Fruit fly (Drosophila melanogaster) whole organism, embryonic: ENCODE data around the gene Eig71Ek.

Experiments
- Atf-2 ChIP-seq: fragments of 200-800 bp; sonication (Bioruptor generic); optimal IDR thresholded peaks from 2 replicates; lab custom pipeline; 2016; ENCODE audit warnings: missing biosample characterization, missing genetic modification characterization
- CG10431 ChIP-seq: fragments of 200-800 bp; sonication (Bioruptor generic); optimal IDR thresholded peaks from 3 replicates; lab custom pipeline; 2018; ENCODE audit warnings: missing biosample characterization, mild to moderate bottlenecking, missing genetic modification characterization
- CG11085 ChIP-seq: fragments of 200-800 bp; sonication (Bioruptor generic); IDR thresholded peaks from 2 replicates; pipeline ENCODE4 v1.3.6; 2022; ENCODE audit warnings: missing biosample characterization, missing genetic modification characterization
- CG11504 ChIP-seq: fragments of 200-800 bp; sonication (Bioruptor generic); optimal IDR thresholded peaks from 3 replicates; lab custom pipeline; 2019; ENCODE audit warnings: missing biosample characterization, mild to moderate bottlenecking, missing genetic modification characterization, moderate library complexity
- CG14667 ChIP-seq: fragments of 200-800 bp; sonication (Bioruptor generic); IDR thresholded peaks from 2 replicates; pipeline ENCODE4 v1.3.6; 2022; ENCODE audit warnings: missing biosample characterization, missing genetic modification characterization
- CG15073 ChIP-seq: fragments of 200-800 bp; sonication (Bioruptor generic); optimal IDR thresholded peaks from 2 replicates; lab custom pipeline; 2016; ENCODE audit warnings: missing biosample characterization, missing genetic modification characterization
- CG15514 ChIP-seq: fragments of 200-800 bp; sonication (Bioruptor generic); optimal IDR thresholded peaks from 3 replicates; lab custom pipeline; 2017; ENCODE audit warnings: missing biosample characterization, missing genetic modification characterization, mild to moderate bottlenecking, moderate library complexity, missing genetic modification reagents
- CG16815 ChIP-seq: fragments of 200-800 bp; sonication (Bioruptor generic); optimal IDR thresholded peaks from 3 replicates; lab custom pipeline; 2017; ENCODE audit warnings: missing biosample characterization, mild to moderate bottlenecking, missing genetic modification characterization
- CG17186 ChIP-seq: fragments of 200-800 bp; sonication (Bioruptor generic); optimal IDR thresholded peaks from 3 replicates; lab custom pipeline; 2017; ENCODE audit warnings: missing biosample characterization, missing genetic modification reagents, missing genetic modification characterization
- CG17359 ChIP-seq: fragments of 200-800 bp; sonication (Bioruptor generic); optimal IDR thresholded peaks from 3 replicates; lab custom pipeline; 2018; ENCODE audit warnings: missing biosample characterization, mild to moderate bottlenecking, missing genetic modification characterization, moderate library complexity
- CG17385 ChIP-seq: fragments of 200-800 bp; sonication (Bioruptor generic); optimal IDR thresholded peaks from 3 replicates; lab custom pipeline; 2018; ENCODE audit warnings: missing biosample characterization, mild to moderate bottlenecking, missing genetic modification characterization
- CG17568 ChIP-seq: fragments of 200-800 bp; sonication (Bioruptor generic); optimal IDR thresholded peaks from 2 replicates; lab custom pipeline; 2018; ENCODE audit warnings: missing biosample characterization, mild to moderate bottlenecking, missing genetic modification characterization, moderate library complexity
- CG1792 ChIP-seq: fragments of 200-800 bp; sonication (Bioruptor generic); optimal IDR thresholded peaks from 2 replicates; lab custom pipeline; 2016; ENCODE audit warnings: missing biosample characterization, missing genetic modification characterization
- CG1832 ChIP-seq: fragments of 200-800 bp; sonication (Bioruptor generic); optimal IDR thresholded peaks from 2 replicates; lab custom pipeline; 2017; ENCODE audit warnings: missing biosample characterization, mild to moderate bottlenecking, missing genetic modification characterization, inconsistent platforms
- CG18476 ChIP-seq: fragments of 200-800 bp; sonication (Bioruptor generic); optimal IDR thresholded peaks from 2 replicates; lab custom pipeline; 2016; ENCODE audit warnings: missing biosample characterization, mild to moderate bottlenecking, missing genetic modification characterization
- CG2678 ChIP-seq: fragments of 200-800 bp; sonication (Bioruptor generic); optimal IDR thresholded peaks from 3 replicates; lab custom pipeline; 2019; ENCODE audit warnings: missing biosample characterization, mild to moderate bottlenecking, missing genetic modification characterization, moderate library complexity
- CG2875 ChIP-seq: fragments of 200-800 bp; sonication (Bioruptor generic); optimal IDR thresholded peaks from 2 replicates; lab custom pipeline; 2017; ENCODE audit warnings: missing biosample characterization, mild to moderate bottlenecking, missing genetic modification characterization, missing genetic modification reagents
- CG32532 ChIP-seq: fragments of 200-800 bp; sonication (Bioruptor generic); IDR thresholded peaks from 2 replicates; pipeline ENCODE4 v1.3.6; 2022; ENCODE audit warnings: missing biosample characterization, missing genetic modification characterization
- CG7271 ChIP-seq: fragments of 200-800 bp; sonication (Bioruptor generic); optimal IDR thresholded peaks from 2 replicates; lab custom pipeline; 2018; ENCODE audit warnings: missing biosample characterization, mild to moderate bottlenecking, missing genetic modification characterization, moderate library complexity
- CG8290 ChIP-seq, 3 experiments: fragments of 200-800 bp; sonication (Bioruptor generic); optimal IDR thresholded peaks; 2 replicates each; lab custom pipeline; 2016 to 2019; ENCODE audit warnings: missing biosample characterization in 3 of 3, missing genetic modification characterization in 3 of 3, mild to moderate bottlenecking in 2 of 3, moderate library complexity in 1 of 3
- CHES-1-like ChIP-seq: fragments of 200-800 bp; sonication (Bioruptor generic); optimal IDR thresholded peaks from 2 replicates; lab custom pipeline; 2016; ENCODE audit warnings: missing biosample characterization, missing genetic modification characterization
- CkIIα-i1 ChIP-seq: fragments of 200-800 bp; sonication (Bioruptor generic); IDR thresholded peaks from 2 replicates; pipeline ENCODE4 v1.3.6; 2022; ENCODE audit warnings: missing biosample characterization, missing genetic modification characterization
- Ets65A ChIP-seq: fragments of 200-800 bp; sonication (Bioruptor generic); peaks from one replicate; lab custom pipeline; 2016; ENCODE audit warnings: missing biosample characterization, missing genetic modification characterization
- HmgD ChIP-seq: fragments of 200-800 bp; sonication (Bioruptor generic); optimal IDR thresholded peaks from 3 replicates; lab custom pipeline; 2016; ENCODE audit warnings: missing biosample characterization, missing genetic modification characterization
- Hr78 ChIP-seq, 2 experiments: fragments of 200-800 bp in 1 of 2; fragments of >200 bp in 1 of 2; sonication (Bioruptor generic) in 1 of 2; optimal IDR thresholded peaks; 2 replicates each; lab custom pipeline; 2017 to 2019; ENCODE audit warnings: missing biosample characterization in 2 of 2, missing genetic modification characterization in 2 of 2, mild to moderate bottlenecking in 1 of 2, moderate library complexity in 1 of 2
- NK7.1 ChIP-seq: fragments of 200-800 bp; sonication (Bioruptor generic); optimal IDR thresholded peaks from 3 replicates; lab custom pipeline; 2016; ENCODE audit warnings: missing biosample characterization, missing genetic modification characterization
- Ssrp ChIP-seq: fragments of 200-800 bp; sonication (Bioruptor generic); optimal IDR thresholded peaks from 2 replicates; lab custom pipeline; 2018; ENCODE audit warnings: missing biosample characterization, mild to moderate bottlenecking, missing genetic modification characterization, moderate library complexity
- crol ChIP-seq: fragments of 200-800 bp; sonication (Bioruptor generic); IDR thresholded peaks from 2 replicates; pipeline ENCODE4 v1.3.6; 2022; ENCODE audit warnings: missing biosample characterization, missing genetic modification characterization
- crp ChIP-seq, 2 experiments: fragments of 200-800 bp; sonication (Bioruptor generic); optimal IDR thresholded peaks; 2 replicates in 1 of 2; 3 replicates in 1 of 2; lab custom pipeline; 2017; ENCODE audit warnings: missing biosample characterization in 2 of 2, missing genetic modification characterization in 2 of 2, mild to moderate bottlenecking in 1 of 2, moderate library complexity in 1 of 2
- cwo ChIP-seq: fragments of 200-800 bp; sonication (Bioruptor generic); optimal IDR thresholded peaks from 3 replicates; lab custom pipeline; 2017; ENCODE audit warnings: missing biosample characterization, missing genetic modification characterization, mild to moderate bottlenecking, moderate library complexity, missing genetic modification reagents
- dm ChIP-seq: fragments of 200-800 bp; sonication (Bioruptor generic); optimal IDR thresholded peaks from 3 replicates; lab custom pipeline; 2016; ENCODE audit warnings: missing biosample characterization, missing genetic modification characterization
- gro ChIP-seq: fragments of 200-800 bp; sonication (Bioruptor generic); optimal IDR thresholded peaks from 2 replicates; lab custom pipeline; 2016; ENCODE audit warnings: missing biosample characterization, missing genetic modification characterization
- gt ChIP-seq: fragments of 200-800 bp; sonication (Bioruptor generic); IDR thresholded peaks from 2 replicates; pipeline ENCODE4 v1.3.6; 2022; ENCODE audit warnings: missing biosample characterization, missing genetic modification characterization
- hkb ChIP-seq, 2 experiments: fragments of 200-800 bp in 1 of 2; fragments of >200 bp in 1 of 2; sonication (Bioruptor generic) in 1 of 2; IDR thresholded peaks in 1 of 2; optimal IDR thresholded peaks in 1 of 2; 2 replicates each; pipeline versions ENCODE4 v1.3.6 to Lab custom; 2017 to 2022; ENCODE audit warnings: missing biosample characterization in 1 of 2, missing genetic modification characterization in 1 of 2
- inv ChIP-seq: fragments of 200-800 bp; sonication (Bioruptor generic); IDR thresholded peaks from 2 replicates; pipeline ENCODE4 v1.3.6; 2022; ENCODE audit warnings: missing biosample characterization, missing genetic modification characterization; ENCODE audit not compliant: partially characterized antibody
- lilli ChIP-seq: fragments of 200-800 bp; sonication (Bioruptor generic); optimal IDR thresholded peaks from 3 replicates; lab custom pipeline; 2016; ENCODE audit warnings: missing biosample characterization, missing genetic modification characterization
- mam ChIP-seq: fragments of 200-800 bp; sonication (Bioruptor generic); optimal IDR thresholded peaks from 3 replicates; lab custom pipeline; 2016; ENCODE audit warnings: missing biosample characterization, missing genetic modification characterization
- otp ChIP-seq: fragments of 200-800 bp; sonication (Bioruptor generic); IDR thresholded peaks from 3 replicates; pipeline ENCODE4, ENCODE4 v1.3.6; 2022; ENCODE audit warnings: missing biosample characterization, missing genetic modification characterization
- peb ChIP-seq: fragments of 200-800 bp; sonication (Bioruptor generic); IDR thresholded peaks from 2 replicates; pipeline ENCODE4 v1.3.6; 2022; ENCODE audit warnings: missing biosample characterization, missing genetic modification characterization
- prd ChIP-seq, 3 experiments: fragments of >200 bp in 2 of 3; fragments of 200-800 bp in 1 of 3; sonication (Bioruptor generic) in 1 of 3; optimal IDR thresholded peaks in 2 of 3; IDR thresholded peaks in 1 of 3; 2 replicates in 2 of 3; 3 replicates in 1 of 3; pipeline versions ENCODE4 v1.3.6 to Lab custom; 2017 to 2022; ENCODE audit warnings: missing biosample characterization in 1 of 3, missing genetic modification characterization in 1 of 3
- pros ChIP-seq: fragments of 200-800 bp; sonication (Bioruptor generic); optimal IDR thresholded peaks from 3 replicates; lab custom pipeline; 2019; ENCODE audit warnings: missing biosample characterization, mild to moderate bottlenecking, missing genetic modification characterization, moderate library complexity
- ranshi ChIP-seq: fragments of 200-800 bp; sonication (Bioruptor generic); IDR thresholded peaks from 2 replicates; pipeline ENCODE4 v1.3.6; 2022; ENCODE audit warnings: missing biosample characterization, missing genetic modification characterization
- seq ChIP-seq: fragments of 200-800 bp; sonication (Bioruptor generic); IDR thresholded peaks from 2 replicates; pipeline ENCODE4 v1.3.6; 2022; ENCODE audit warnings: missing biosample characterization, missing genetic modification characterization
- slbo ChIP-seq: fragments of 200-800 bp; sonication (Bioruptor generic); IDR thresholded peaks from 2 replicates; pipeline ENCODE4 v1.3.6; 2022; ENCODE audit warnings: missing biosample characterization, missing genetic modification characterization
- ssp ChIP-seq: fragments of 200-800 bp; sonication (Bioruptor generic); IDR thresholded peaks from 2 replicates; pipeline ENCODE4 v1.3.6; 2022; ENCODE audit warnings: missing biosample characterization, missing genetic modification characterization
- tgo ChIP-seq: fragments of 200-800 bp; sonication (Bioruptor generic); IDR thresholded peaks from 3 replicates; pipeline ENCODE4 v1.3.6; 2022; ENCODE audit warnings: missing biosample characterization, missing genetic modification characterization
- trh ChIP-seq: fragments of 200-800 bp; sonication (Bioruptor generic); optimal IDR thresholded peaks from 2 replicates; lab custom pipeline; 2016; ENCODE audit warnings: missing biosample characterization, missing genetic modification characterization
- wor ChIP-seq: fragments of 200-800 bp; sonication (Bioruptor generic); IDR thresholded peaks from 2 replicates; pipeline ENCODE4 v1.3.6; 2022; ENCODE audit warnings: missing biosample characterization, missing genetic modification characterization

Gene Eig71Ek

DNA sequence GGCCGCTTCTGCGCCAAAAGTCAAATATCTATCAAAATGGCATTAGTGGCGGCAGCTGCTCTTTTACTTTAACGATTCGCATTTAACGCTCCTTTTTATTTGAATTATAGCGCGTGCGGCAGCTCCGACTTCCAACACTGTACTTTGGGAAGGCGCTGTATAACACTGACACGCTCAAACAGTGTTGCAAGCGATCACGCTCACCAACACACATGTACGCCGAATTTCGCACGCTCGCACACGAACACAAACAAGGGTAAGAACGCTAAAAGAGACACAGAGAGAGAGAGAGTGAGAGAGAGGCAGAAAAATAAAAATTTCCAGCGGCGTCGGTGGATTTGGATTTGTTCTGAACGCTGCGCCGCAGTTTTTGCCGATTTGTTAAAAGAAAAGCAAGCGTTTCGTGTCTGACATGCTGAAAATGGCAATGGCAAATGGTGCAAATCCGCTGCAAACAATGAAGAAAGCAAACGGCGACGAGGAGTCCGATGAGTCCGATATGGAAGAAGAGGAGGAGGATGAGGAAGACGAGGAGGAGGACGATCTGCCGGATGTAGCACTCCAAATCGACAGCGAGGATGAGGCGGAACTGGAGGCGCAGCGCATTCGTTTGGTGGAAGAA, 41.3 kb upstream of the Eig71Ek start, which contains the start of gene Phs (continued):
- peak; percentile 82 for TF ChIP-seq ranshi
- TF ChIP-seq CG7271 (tag; lab: Kevin White, UChicago): peak; percentile 49
- no peak for TF ChIP-seq prd (optimal IDR thresholded peaks at IDR 0.05; lab: Kevin White, UChicago)
- peak; percentile 78 for TF ChIP-seq prd (GFP tag; IDR thresholded peaks at IDR 0.05; lab: Robert Waterston, UW)
- peak; percentile 70 for TF ChIP-seq dm (GFP tag; lab: Kevin White, UChicago)
- peak; percentile 12; the same call in 1 of the 2 replicates for TF ChIP-seq gt (GFP tag; lab: Robert Waterston, UW)
- peak in 1 of 2 experiments; percentile 35 for TF ChIP-seq crp (GFP tag; optimal IDR thresholded peaks at IDR 0.05; lab: Kevin White, UChicago)
- peak; percentile 83 for TF ChIP-seq CG16815 (GFP tag; lab: Kevin White, UChicago)
- TF ChIP-seq Ets65A: peak; percentile 99
- TF ChIP-seq Ssrp (tag; lab: Kevin White, UChicago): peak; percentile 26
- no peak for TF ChIP-seq pros (GFP tag; lab: Kevin White, UChicago)
- peak; percentile 52 for TF ChIP-seq trh
- TF ChIP-seq CG17385 (GFP tag; lab: Kevin White, UChicago): peak; percentile 55
- TF ChIP-seq tgo (GFP tag; lab: Robert Waterston, UW): peak; percentile 65
- peak; percentile 91 for TF ChIP-seq CHES-1-like (GFP tag; lab: Kevin White, UChicago)
- TF ChIP-seq inv: 0 out of 2 replicates have a peak, but pooled peaks have one; percentile 13
- TF ChIP-seq cwo (GFP tag; lab: Kevin White, UChicago): peak; percentile 47
- TF ChIP-seq CG10431: no peak
- no peak for TF ChIP-seq CG15073 (GFP tag; lab: Kevin White, UChicago)
- TF ChIP-seq Atf-2 (GFP tag; lab: Kevin White, UChicago): peak; percentile 73
- peak; percentile 92 for TF ChIP-seq mam
- TF ChIP-seq Hr78 (GFP tag; optimal IDR thresholded peaks at IDR 0.05; lab: Kevin White, UChicago): no peak
- peak; percentile 66 for TF ChIP-seq CG17186
- no peak for TF ChIP-seq hkb (optimal IDR thresholded peaks at IDR 0.05; lab: Kevin White, UChicago)
- TF ChIP-seq hkb (GFP tag; IDR thresholded peaks at IDR 0.05; lab: Robert Waterston, UW): peak; percentile 54
- TF ChIP-seq crol (GFP tag; lab: Robert Waterston, UW): no peak
- TF ChIP-seq HmgD: peak; percentile 95
- TF ChIP-seq NK7.1 (GFP tag; lab: Kevin White, UChicago): peak; percentile 80
- TF ChIP-seq ssp (GFP tag; lab: Robert Waterston, UW): peak; percentile 67
- peak; percentile 61 for TF ChIP-seq CG17359 (tag; lab: Kevin White, UChicago)
- peak; percentile 78 for TF ChIP-seq seq (GFP tag; lab: Robert Waterston, UW)
- TF ChIP-seq wor (GFP tag; lab: Robert Waterston, UW): no peak
- peak; percentile 75 for TF ChIP-seq CG15514 (GFP tag; lab: Kevin White, UChicago)
- TF ChIP-seq CkIIα-i1: no peak
- TF ChIP-seq CG17568 (GFP tag; lab: Kevin White, UChicago): peak; percentile 7
- peak; percentile 60 for TF ChIP-seq CG11504 (tag; lab: Kevin White, UChicago)
- TF ChIP-seq lilli (GFP tag; lab: Kevin White, UChicago): peak; percentile 85
- peak; percentile 77 for TF ChIP-seq CG18476 (GFP tag; lab: Kevin White, UChicago)
- TF ChIP-seq CG32532 (GFP tag; lab: Robert Waterston, UW): peak; percentile 81
- TF ChIP-seq gro (GFP tag; lab: Kevin White, UChicago): peak; percentile 88
- 0 out of 2 replicates have a peak, but pooled peaks have one; percentile 51 for TF ChIP-seq CG14667 (GFP tag; lab: Robert Waterston, UW)
- peak; percentile 78 for TF ChIP-seq otp (GFP tag; lab: Robert Waterston, UW)
- no peak for TF ChIP-seq CG1832 (GFP tag; lab: Kevin White, UChicago)
- TF ChIP-seq CG2678 (tag; lab: Kevin White, UChicago): peak; percentile 38
- TF ChIP-seq CG2875 (GFP tag; lab: Kevin White, UChicago): peak; percentile 51
- peak; percentile 88 for TF ChIP-seq CG11085 (GFP tag; lab: Robert Waterston, UW)
- peak; percentile 72 for TF ChIP-seq peb
- peak; percentile 77 for TF ChIP-seq CG8290 (GFP tag; optimal IDR thresholded peaks at IDR 0.05; lab: Kevin White, UChicago)
- TF ChIP-seq CG8290 (tag; optimal IDR thresholded peaks at IDR 0.05; lab: Kevin White, UChicago): peak; percentile 68 to 94
- peak; percentile 71 for TF ChIP-seq CG1792 (GFP tag; lab: Kevin White, UChicago)
- peak; percentile 94 for TF ChIP-seq slbo (GFP tag; lab: Robert Waterston, UW)
